Fruit fly (Drosophila melanogaster): ENCODE data around the gene dj.

dm6 chr3R:7040894-7041293, 18.2 kb upstream of the dj start:
- TF ChIP-seq CG11762 (GFP tag; optimal IDR thresholded peaks at IDR 0.05; ENCODE audit: insufficient read depth) (no peak), CG8632 (GFP tag; optimal IDR thresholded peaks at IDR 0.05) (no peak), dsx (GFP tag; optimal IDR thresholded peaks at IDR 0.05; ENCODE audit: poor library complexity, severe bottlenecking) (no peak), CG15336 (GFP tag; IDR thresholded peaks at IDR 0.05) (no peak), CG4318 (GFP tag; optimal IDR thresholded peaks at IDR 0.05) (no peak), achi (GFP tag; optimal IDR thresholded peaks at IDR 0.05) (no peak), CG8119 (GFP tag; IDR thresholded peaks at IDR 0.05) (no peak), CG3919 (GFP tag; optimal IDR thresholded peaks at IDR 0.05) (no peak), Sox102F (GFP tag; optimal IDR thresholded peaks at IDR 0.05) (no peak), Gug (GFP tag; IDR thresholded peaks at IDR 0.05) (no peak)

Measured in whole organism, prepupa.